Worm (Caenorhabditis elegans): ENCODE measurements around the gene bath-44.

The bath-44 gene

DNA sequence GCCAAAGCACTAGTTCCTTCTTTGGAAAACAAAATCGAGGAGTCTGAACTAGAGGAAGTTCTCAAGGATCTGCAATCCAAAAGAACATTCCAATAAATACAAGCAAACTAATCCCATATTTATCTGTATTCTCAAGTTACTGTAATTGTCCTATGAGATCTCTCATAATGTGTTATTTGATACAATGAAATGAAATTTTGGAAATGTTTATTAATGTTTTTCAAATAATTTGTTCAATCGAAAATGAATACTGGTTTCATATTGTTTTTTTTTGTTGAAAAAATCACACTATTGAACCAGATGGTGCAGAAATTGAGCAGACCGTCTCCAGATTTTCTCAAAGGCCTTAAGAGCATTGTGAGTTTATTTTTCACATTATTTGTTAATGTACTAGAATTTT is 19.8 kb upstream of the bath-44 start, which contains the start of gene F43E2.1:
Gene F43E2.1, plus strand, starts transcription at position 301 of the 400 bp plus-strand sequence.
- no peak for TF ChIP-seq zag-1 (tag; optimal IDR thresholded peaks at IDR 0.05)
- TF ChIP-seq egl-27 (tag; optimal IDR thresholded peaks at IDR 0.05): no peak
- no peak for TF ChIP-seq nhr-23 (tag; optimal IDR thresholded peaks at IDR 0.05)
- TF ChIP-seq tbx-2 (tag; optimal IDR thresholded peaks at IDR 0.05): no peak
- no peak for TF ChIP-seq sea-2 (GFP tag; optimal IDR thresholded peaks at IDR 0.05)
- no peak for TF ChIP-seq daf-12 (tag; optimal IDR thresholded peaks at IDR 0.05)
- TF ChIP-seq jun-1 (tag; optimal IDR thresholded peaks at IDR 0.05): no peak
- no peak for TF ChIP-seq skn-1 (tag; optimal IDR thresholded peaks at IDR 0.05)
- TF ChIP-seq fkh-2 (tag; optimal IDR thresholded peaks at IDR 0.05): no peak
- TF ChIP-seq elt-2 (tag; optimal IDR thresholded peaks at IDR 0.05): no peak

DNA sequence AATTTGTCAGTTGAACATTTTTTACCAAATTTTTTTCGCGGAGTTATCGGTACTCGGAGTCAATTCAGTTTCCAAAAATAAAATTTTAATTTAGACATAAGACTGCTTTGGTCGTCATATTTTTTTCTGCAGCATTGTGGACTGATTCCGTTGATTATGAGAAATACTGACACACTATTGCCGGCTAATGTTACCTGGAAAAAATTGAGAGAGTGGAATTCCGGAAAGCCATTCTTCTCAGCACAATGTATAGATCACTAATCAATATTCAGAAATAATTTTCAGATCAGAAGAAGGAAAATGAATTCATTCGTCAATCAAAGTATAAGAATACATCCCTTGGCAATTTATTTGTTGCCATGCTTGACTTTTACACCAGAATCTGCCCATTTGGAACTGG is 15.7 kb upstream of the bath-44 start, which contains the start of gene C07D10.6:
Gene C07D10.6, plus strand, starts transcription at position 301 of the 400 bp plus-strand sequence.
- TF ChIP-seq mml-1 (tag; optimal IDR thresholded peaks at IDR 0.05): no peak
- no peak for TF ChIP-seq mdl-1 (tag; optimal IDR thresholded peaks at IDR 0.05)
- TF ChIP-seq ceh-28 (tag; optimal IDR thresholded peaks at IDR 0.05): no peak
- TF ChIP-seq skn-1 (tag; optimal IDR thresholded peaks at IDR 0.05): no peak
- TF ChIP-seq eor-1 (tag; optimal IDR thresholded peaks at IDR 0.05): no peak
- TF ChIP-seq ztf-4 (tag; optimal IDR thresholded peaks at IDR 0.05): no peak
- TF ChIP-seq unc-62 (GFP tag; optimal IDR thresholded peaks at IDR 0.05): no peak
- no peak for TF ChIP-seq ceh-16 (tag; optimal IDR thresholded peaks at IDR 0.05)
- no peak for TF ChIP-seq ama-1 (optimal IDR thresholded peaks at IDR 0.05)
- no peak for TF ChIP-seq aly-2 (tag; optimal IDR thresholded peaks at IDR 0.05)
- no peak for TF ChIP-seq ceh-9 (tag; optimal IDR thresholded peaks at IDR 0.05)
- TF ChIP-seq lin-39 (tag; optimal IDR thresholded peaks at IDR 0.05): no peak
- TF ChIP-seq ztf-11 (tag; optimal IDR thresholded peaks at IDR 0.05): no peak
- TF ChIP-seq jun-1 (tag; optimal IDR thresholded peaks at IDR 0.05): no peak

DNA sequence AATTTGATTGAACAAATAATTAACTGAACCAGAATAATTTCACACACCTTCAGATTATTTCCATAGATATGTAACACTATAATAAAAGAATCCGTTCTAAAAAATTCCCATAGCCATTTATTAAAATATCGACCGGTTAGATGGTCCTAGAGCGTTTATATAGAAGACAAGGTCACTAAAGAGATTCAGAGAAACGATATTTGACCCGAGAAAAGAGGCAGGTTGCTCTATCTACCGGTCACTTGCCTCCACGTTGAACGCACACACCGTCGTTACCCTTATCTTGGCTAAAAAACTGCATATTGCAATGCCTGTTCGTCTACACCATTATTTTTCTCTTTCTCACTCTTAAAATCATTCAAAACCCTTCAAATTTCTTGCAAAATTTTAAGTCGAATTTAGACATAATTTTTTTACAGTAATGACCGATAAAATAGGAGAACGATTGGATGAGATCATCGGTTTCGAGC is 13.6 kb upstream of the bath-44 start, which contains the start of gene C07D10.5:
Gene C07D10.5, plus strand, starts transcription at position 420 of the 470 bp plus-strand sequence.
- no peak for TF ChIP-seq nhr-67 (tag; optimal IDR thresholded peaks at IDR 0.05)
- no peak for TF ChIP-seq jun-1 (tag; optimal IDR thresholded peaks at IDR 0.05)
- no peak for TF ChIP-seq nhr-76 (tag; optimal IDR thresholded peaks at IDR 0.05)
- no peak for TF ChIP-seq snpc-4 (tag; optimal IDR thresholded peaks at IDR 0.05)
- no peak for TF ChIP-seq ceh-82 (tag; optimal IDR thresholded peaks at IDR 0.05)
- TF ChIP-seq unc-39 (tag; optimal IDR thresholded peaks at IDR 0.05): no peak
- TF ChIP-seq elt-1 (tag; optimal IDR thresholded peaks at IDR 0.05): no peak
- TF ChIP-seq skn-1 (tag; optimal IDR thresholded peaks at IDR 0.05): no peak

DNA sequence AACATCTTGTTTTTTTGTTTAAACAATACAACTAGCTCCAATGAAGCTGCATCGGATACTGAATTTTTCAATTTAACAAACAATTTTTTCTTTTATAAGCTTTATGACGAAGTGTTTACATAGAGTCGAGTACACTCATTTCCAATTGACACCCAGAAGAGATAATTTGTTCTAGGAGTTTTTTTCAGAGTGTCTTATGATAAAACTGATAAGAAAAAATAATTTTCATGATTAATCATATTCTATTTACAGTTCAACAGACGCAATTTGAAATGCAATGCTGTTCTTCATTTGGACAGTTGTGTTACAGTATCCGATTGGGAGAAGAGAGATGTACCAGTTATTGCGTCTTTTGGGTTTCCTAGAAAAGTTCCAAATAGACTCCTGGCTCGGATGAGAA is 12.8 kb upstream of the bath-44 start:
- TF ChIP-seq elt-2 (tag; optimal IDR thresholded peaks at IDR 0.05): peak; percentile 66
- no peak for TF ChIP-seq daf-12 (tag; optimal IDR thresholded peaks at IDR 0.05)
- TF ChIP-seq pha-4 (tag; optimal IDR thresholded peaks at IDR 0.05): peak; percentile 55

DNA sequence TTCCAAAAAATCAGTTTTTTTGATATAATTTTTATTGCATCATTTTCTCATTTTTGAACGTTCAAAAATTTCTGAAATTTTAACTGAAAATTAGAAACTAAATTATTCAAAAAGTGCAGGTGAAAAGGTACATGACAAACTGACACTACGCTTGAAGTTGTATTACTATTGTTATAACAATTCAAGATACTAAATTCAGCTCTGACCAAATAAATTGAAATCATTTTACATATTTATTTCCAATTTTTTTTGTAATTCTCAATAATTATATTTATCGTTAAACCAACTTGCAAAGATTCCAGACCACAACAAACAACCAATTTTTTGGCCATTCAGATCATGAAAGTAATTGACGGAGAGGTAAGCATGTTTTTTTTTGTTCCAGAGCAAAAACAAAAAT is 9.3 kb upstream of the bath-44 start, which contains the start of gene sre-3:
Gene sre-3, plus strand, starts transcription at position 301 of the 400 bp plus-strand sequence.
- no peak for TF ChIP-seq nhr-25 (tag; optimal IDR thresholded peaks at IDR 0.05)
- no peak for TF ChIP-seq unc-39 (tag; optimal IDR thresholded peaks at IDR 0.05)
- TF ChIP-seq ceh-9 (tag; optimal IDR thresholded peaks at IDR 0.05): no peak
- no peak for TF ChIP-seq aly-2 (tag; optimal IDR thresholded peaks at IDR 0.05)
- no peak for TF ChIP-seq nhr-23 (tag; optimal IDR thresholded peaks at IDR 0.05)
- TF ChIP-seq fkh-10 (GFP tag; optimal IDR thresholded peaks at IDR 0.05): no peak
- TF ChIP-seq nhr-12 (tag; optimal IDR thresholded peaks at IDR 0.05): no peak
- TF ChIP-seq nfya-1 (tag; optimal IDR thresholded peaks at IDR 0.05; ENCODE audit: insufficient read depth): no peak
- no peak for TF ChIP-seq ama-1 (optimal IDR thresholded peaks at IDR 0.05)
- no peak for TF ChIP-seq pqm-1 (tag; optimal IDR thresholded peaks at IDR 0.05)
- no peak for TF ChIP-seq nhr-77 (tag; optimal IDR thresholded peaks at IDR 0.05)
- TF ChIP-seq elt-3 (tag; optimal IDR thresholded peaks at IDR 0.05): no peak
- TF ChIP-seq ceh-16 (tag; optimal IDR thresholded peaks at IDR 0.05): no peak
- TF ChIP-seq ztf-11 (tag; optimal IDR thresholded peaks at IDR 0.05): no peak
- TF ChIP-seq egl-5 (tag; optimal IDR thresholded peaks at IDR 0.05): no peak
- no peak for TF ChIP-seq ceh-82 (tag; optimal IDR thresholded peaks at IDR 0.05)
- TF ChIP-seq ceh-28 (tag; optimal IDR thresholded peaks at IDR 0.05): no peak
- no peak for TF ChIP-seq sea-2 (GFP tag; optimal IDR thresholded peaks at IDR 0.05)
